Fruit fly (Drosophila melanogaster) whole organism, prepupa: ENCODE results near the gene CG15731.
A peak's percentile ranks its signal among the peaks of the same experiment; 100 is the strongest.

ENCODE experiments used
- CG10631 ChIP-seq: fragments of 200-800 bp; sonication (Bioruptor generic); optimal IDR thresholded peaks from 2 replicates; lab custom pipeline; 2016; ENCODE audit warnings: missing biosample characterization, missing genetic modification characterization
- CG10669 ChIP-seq: fragments of 200-800 bp; sonication (Bioruptor generic); optimal IDR thresholded peaks from 3 replicates; lab custom pipeline; 2018; ENCODE audit warnings: missing biosample characterization, mild to moderate bottlenecking, missing genetic modification characterization, moderate library complexity
- CG11902 ChIP-seq: fragments of 200-800 bp; sonication (Bioruptor generic); optimal IDR thresholded peaks from 3 replicates; lab custom pipeline; 2016; ENCODE audit warnings: missing biosample characterization, missing genetic modification characterization
- CG15336 ChIP-seq: fragments of 200-800 bp; sonication (Bioruptor generic); IDR thresholded peaks from 2 replicates; pipeline ENCODE4 v1.3.6; 2022; ENCODE audit warnings: missing biosample characterization, missing genetic modification characterization
- CG1621 ChIP-seq: fragments of 200-800 bp; sonication (Bioruptor generic); optimal IDR thresholded peaks from 3 replicates; lab custom pipeline; 2018; ENCODE audit warnings: missing biosample characterization, mild to moderate bottlenecking, missing genetic modification characterization
- CG31627 ChIP-seq: fragments of 200-800 bp; sonication (Bioruptor generic); optimal IDR thresholded peaks from 3 replicates; lab custom pipeline; 2016; ENCODE audit warnings: missing biosample characterization, missing genetic modification characterization
- CG32006 ChIP-seq: fragments of 200-800 bp; sonication (Bioruptor generic); optimal IDR thresholded peaks from 3 replicates; lab custom pipeline; 2017; ENCODE audit warnings: missing biosample characterization, mild to moderate bottlenecking, missing genetic modification characterization
- CG3919 ChIP-seq: fragments of 200-800 bp; sonication (Bioruptor generic); optimal IDR thresholded peaks from 3 replicates; lab custom pipeline; 2016; ENCODE audit warnings: missing biosample characterization, missing genetic modification characterization
- CG4318 ChIP-seq: fragments of 200-800 bp; sonication (Bioruptor generic); optimal IDR thresholded peaks from 3 replicates; lab custom pipeline; 2017; ENCODE audit warnings: missing biosample characterization, mild to moderate bottlenecking, missing genetic modification characterization
- CG6163 ChIP-seq: fragments of 200-800 bp; sonication (Bioruptor generic); IDR thresholded peaks from 3 replicates; pipeline ENCODE4 v1.3.6; 2022; ENCODE audit warnings: missing biosample characterization, missing genetic modification characterization
- CG6276 ChIP-seq: fragments of 200-800 bp; sonication (Bioruptor generic); optimal IDR thresholded peaks from 2 replicates; lab custom pipeline; 2017; ENCODE audit warnings: missing biosample characterization, mild to moderate bottlenecking, missing genetic modification characterization
- CG6792 ChIP-seq: fragments of 200-800 bp; sonication (Bioruptor generic); optimal IDR thresholded peaks from 3 replicates; lab custom pipeline; 2016; ENCODE audit warnings: missing biosample characterization, missing genetic modification characterization
- CG6808 ChIP-seq: fragments of 200-800 bp; sonication (Bioruptor generic); optimal IDR thresholded peaks from 3 replicates; lab custom pipeline; 2017; ENCODE audit warnings: missing biosample characterization, missing genetic modification characterization, mild to moderate bottlenecking, moderate library complexity, missing genetic modification reagents
- CG7368 ChIP-seq: fragments of 200-800 bp; sonication (Bioruptor generic); optimal IDR thresholded peaks from 3 replicates; lab custom pipeline; 2016; ENCODE audit warnings: missing biosample characterization, missing genetic modification characterization
- CG8119 ChIP-seq: fragments of 200-800 bp; sonication (Bioruptor generic); IDR thresholded peaks from 3 replicates; pipeline ENCODE4 v1.3.6; 2022; ENCODE audit warnings: missing biosample characterization, missing genetic modification characterization
- CG8632 ChIP-seq: fragments of 200-800 bp; sonication (Bioruptor generic); optimal IDR thresholded peaks from 3 replicates; lab custom pipeline; 2016; ENCODE audit warnings: missing biosample characterization, missing genetic modification characterization
- Eip78C ChIP-seq: fragments of 200-800 bp; sonication (Bioruptor generic); peaks from one replicate; lab custom pipeline; 2016; ENCODE audit warnings: missing biosample characterization, missing genetic modification characterization
- Eip93F ChIP-seq: fragments of 200-800 bp; sonication (Bioruptor generic); optimal IDR thresholded peaks from 2 replicates; lab custom pipeline; 2016; ENCODE audit warnings: missing biosample characterization, mild to moderate bottlenecking, missing genetic modification characterization
- Ets96B ChIP-seq: fragments of 200-800 bp; optimal IDR thresholded peaks from 2 replicates; lab custom pipeline; 2019; ENCODE audit warnings: missing biosample characterization, mild to moderate bottlenecking, missing genetic modification characterization, moderate library complexity
- Gug ChIP-seq: fragments of 200-800 bp; sonication (Bioruptor generic); IDR thresholded peaks from 2 replicates; pipeline ENCODE4 v1.3.6; 2022; ENCODE audit warnings: missing biosample characterization, missing genetic modification characterization
- Hr39 ChIP-seq: fragments of 200-800 bp; sonication (Bioruptor generic); optimal IDR thresholded peaks from 2 replicates; lab custom pipeline; 2016; ENCODE audit warnings: missing biosample characterization, missing genetic modification characterization
- Hr4 ChIP-seq: fragments of 200-800 bp; sonication (Bioruptor generic); optimal IDR thresholded peaks from 3 replicates; lab custom pipeline; 2016; ENCODE audit warnings: missing biosample characterization, missing genetic modification characterization
- Met ChIP-seq: fragments of 200-800 bp; sonication (Bioruptor generic); optimal IDR thresholded peaks from 3 replicates; lab custom pipeline; 2016; ENCODE audit warnings: missing biosample characterization, missing genetic modification characterization
- OdsH ChIP-seq: fragments of 200-800 bp; sonication (Bioruptor generic); optimal IDR thresholded peaks from 3 replicates; lab custom pipeline; 2016; ENCODE audit warnings: missing biosample characterization, missing genetic modification characterization
- Smox ChIP-seq: fragments of 200-800 bp; sonication (Bioruptor generic); optimal IDR thresholded peaks from 3 replicates; lab custom pipeline; 2016; ENCODE audit warnings: missing biosample characterization, missing genetic modification characterization
- Sox102F ChIP-seq: fragments of 200-800 bp; sonication (Bioruptor generic); optimal IDR thresholded peaks from 2 replicates; lab custom pipeline; 2016; ENCODE audit warnings: missing biosample characterization, mild to moderate bottlenecking, missing genetic modification characterization
- Sox14 ChIP-seq: fragments of 200-800 bp; sonication (Bioruptor generic); optimal IDR thresholded peaks from 3 replicates; lab custom pipeline; 2016; ENCODE audit warnings: missing biosample characterization, missing genetic modification characterization
- Sox15 ChIP-seq: fragments of 200-800 bp; sonication (Bioruptor generic); optimal IDR thresholded peaks from 3 replicates; lab custom pipeline; 2016; ENCODE audit warnings: missing biosample characterization, missing genetic modification characterization
- achi ChIP-seq: fragments of 200-800 bp; sonication (Bioruptor generic); optimal IDR thresholded peaks from 3 replicates; lab custom pipeline; 2016; ENCODE audit warnings: missing biosample characterization, missing genetic modification characterization
- acj6 ChIP-seq: fragments of 200-800 bp; sonication (Bioruptor generic); optimal IDR thresholded peaks from 3 replicates; lab custom pipeline; 2016; ENCODE audit warnings: missing biosample characterization, missing genetic modification characterization
- eg ChIP-seq: fragments of 200-800 bp; sonication (Bioruptor generic); IDR thresholded peaks from 3 replicates; pipeline ENCODE4 v1.3.6; 2022; ENCODE audit warnings: missing biosample characterization, missing genetic modification characterization
- esn ChIP-seq: fragments of 200-800 bp; sonication (Bioruptor generic); optimal IDR thresholded peaks from 2 replicates; lab custom pipeline; 2016; ENCODE audit warnings: missing biosample characterization, mild to moderate bottlenecking, missing genetic modification characterization, moderate library complexity
- net ChIP-seq: fragments of 200-800 bp; sonication (Bioruptor generic); optimal IDR thresholded peaks from 3 replicates; lab custom pipeline; 2016; ENCODE audit warnings: missing biosample characterization, missing genetic modification characterization
- pdm3 ChIP-seq: fragments of 200-800 bp; sonication (Bioruptor generic); optimal IDR thresholded peaks from 3 replicates; lab custom pipeline; 2016; ENCODE audit warnings: missing biosample characterization, missing genetic modification characterization
- salr ChIP-seq, 2 experiments: fragments of 200-800 bp; sonication (Bioruptor generic); optimal IDR thresholded peaks; 3 replicates each; lab custom pipeline; 2016 to 2018; ENCODE audit warnings: missing biosample characterization in 2 of 2, missing genetic modification characterization in 2 of 2, mild to moderate bottlenecking in 1 of 2
- ss ChIP-seq, 2 experiments: fragments of 200-800 bp; sonication (Bioruptor generic); optimal IDR thresholded peaks; 2 replicates in 1 of 2; 3 replicates in 1 of 2; lab custom pipeline; 2017 to 2018; ENCODE audit warnings: mild to moderate bottlenecking in 2 of 2, missing biosample characterization in 2 of 2, missing genetic modification characterization in 2 of 2, moderate library complexity in 1 of 2
- svp ChIP-seq: fragments of 200-800 bp; sonication (Bioruptor generic); peaks from one replicate; lab custom pipeline; 2016; ENCODE audit warnings: missing biosample characterization, missing genetic modification characterization
- topi ChIP-seq: fragments of 200-800 bp; sonication (Bioruptor generic); optimal IDR thresholded peaks from 3 replicates; lab custom pipeline; 2016; ENCODE audit warnings: missing biosample characterization, missing genetic modification characterization
- vri ChIP-seq: fragments of 200-800 bp; sonication (Bioruptor generic); optimal IDR thresholded peaks from 3 replicates; lab custom pipeline; 2016; ENCODE audit warnings: missing biosample characterization, mild to moderate bottlenecking, missing genetic modification characterization

Gene CG15731

dm6 chrX:12470187-12470931, 12.8 kb upstream of the CG15731 start (continued):
- TF ChIP-seq CG8119 (peak; percentile 64), Sox102F (GFP tag; lab: Kevin White, UChicago) (peak; percentile 29), ss (GFP tag; optimal IDR thresholded peaks at IDR 0.05; lab: Kevin White, UChicago) (no peak), Sox15 (GFP tag; lab: Kevin White, UChicago) (no peak), CG6792 (GFP tag; lab: Kevin White, UChicago) (peak; percentile 37), CG1621 (tag; lab: Kevin White, UChicago) (peak; percentile 36), CG4318 (GFP tag; lab: Kevin White, UChicago) (no peak), CG7368 (GFP tag; lab: Kevin White, UChicago) (no peak), CG8632 (peak; percentile 45), Hr39 (peak; percentile 27), CG6808 (GFP tag; lab: Kevin White, UChicago) (no peak), Smox (GFP tag; lab: Kevin White, UChicago) (peak; percentile 20), esn (GFP tag; lab: Kevin White, UChicago) (peak; percentile 32), Ets96B (tag; lab: Kevin White, UChicago) (peak; percentile 3), CG6163 (GFP tag; lab: Robert Waterston, UW) (peak; percentile 56; the same call in 2 of the 3 replicates)

DNA sequence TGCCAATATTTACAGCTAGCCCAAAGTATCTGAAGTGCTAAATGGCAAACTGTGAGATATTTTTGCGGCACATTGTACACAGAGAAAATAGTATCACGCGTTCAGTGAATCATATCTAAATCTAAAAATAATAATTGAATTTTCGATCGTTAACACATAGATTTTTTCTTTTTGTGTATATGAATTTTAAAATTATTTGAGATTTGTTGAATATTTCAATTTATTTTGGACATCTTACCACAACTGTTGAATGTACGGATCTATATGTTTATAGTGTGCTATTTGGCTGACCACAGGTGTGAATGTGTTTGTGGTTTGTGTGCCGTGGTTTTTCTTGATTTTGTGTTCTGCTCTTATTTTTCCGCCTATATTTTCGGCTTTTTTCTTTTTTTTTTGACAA, 12.2 kb upstream of the CG15731 start:
- no peak for TF ChIP-seq CG1621 (tag; lab: Kevin White, UChicago)
- no peak for TF ChIP-seq CG11902 (GFP tag; lab: Kevin White, UChicago)
- peak; percentile 3 for TF ChIP-seq Sox14 (GFP tag; lab: Kevin White, UChicago)
- peak; percentile 24 for TF ChIP-seq acj6 (GFP tag; lab: Kevin White, UChicago)
- TF ChIP-seq CG6163 (GFP tag; lab: Robert Waterston, UW), result no peak; the same call in 2 of the 3 replicates
- TF ChIP-seq eg, result peak; percentile 49; the same call in 2 of the 3 replicates
- peak; percentile 38 for TF ChIP-seq Hr4 (GFP tag; lab: Kevin White, UChicago)
- peak; percentile 23 for TF ChIP-seq Smox (GFP tag; lab: Kevin White, UChicago)
- peak; percentile 8 for TF ChIP-seq CG31627 (GFP tag; lab: Kevin White, UChicago)
- TF ChIP-seq CG4318 (GFP tag; lab: Kevin White, UChicago), result no peak
- no peak for TF ChIP-seq CG10669 (GFP tag; lab: Kevin White, UChicago)
- peak; percentile 63 for TF ChIP-seq Eip78C
- TF ChIP-seq Met (GFP tag; lab: Kevin White, UChicago), result peak; percentile 29
- peak; percentile 5 for TF ChIP-seq CG8632
- peak in 1 of 2 experiments; percentile 11 for TF ChIP-seq salr (GFP tag; optimal IDR thresholded peaks at IDR 0.05; lab: Kevin White, UChicago)
- peak; percentile 9 for TF ChIP-seq Sox102F (GFP tag; lab: Kevin White, UChicago)
- TF ChIP-seq Hr39, result peak; percentile 16
- TF ChIP-seq pdm3 (GFP tag; lab: Kevin White, UChicago), result peak; percentile 43
- TF ChIP-seq CG15336 (GFP tag; lab: Robert Waterston, UW), result peak; percentile 64
- peak; percentile 25 for TF ChIP-seq CG10631 (GFP tag; lab: Kevin White, UChicago)
- TF ChIP-seq CG6276 (GFP tag; lab: Kevin White, UChicago), result peak; percentile 21
- TF ChIP-seq OdsH, result peak; percentile 42
- TF ChIP-seq achi (GFP tag; lab: Kevin White, UChicago), result peak; percentile 48
- TF ChIP-seq svp (GFP tag; lab: Kevin White, UChicago), result peak; percentile 65
- TF ChIP-seq topi (GFP tag; lab: Kevin White, UChicago), result peak; percentile 28
- peak; percentile 51 for TF ChIP-seq CG32006
- TF ChIP-seq CG8119, result peak; percentile 55; the same call in 2 of the 3 replicates
- TF ChIP-seq CG3919 (GFP tag; lab: Kevin White, UChicago), result peak; percentile 27
- TF ChIP-seq Gug, result peak; percentile 51
- peak; percentile 16 for TF ChIP-seq net (GFP tag; lab: Kevin White, UChicago)
- no peak for TF ChIP-seq Eip93F (GFP tag; lab: Kevin White, UChicago)
- TF ChIP-seq esn (GFP tag; lab: Kevin White, UChicago), result peak; percentile 16
- no peak for TF ChIP-seq vri
